Worm (Caenorhabditis elegans) whole organism, early embryonic: Measurements from ENCODE around the gene Y43F8B.13.

Experiments used
- B0310.2 ChIP-seq: sonication (generic microtip); optimal IDR thresholded peaks from 2 replicates; lab custom pipeline; 2016; ENCODE audit warnings: mild to moderate bottlenecking, missing genetic modification characterization, missing compliant biosample characterization
- F13C5.2 ChIP-seq: sonication (generic microtip); optimal IDR thresholded peaks from 2 replicates; lab custom pipeline; 2017; ENCODE audit warnings: mild to moderate bottlenecking, missing genetic modification characterization, inconsistent platforms, missing compliant biosample characterization
- aly-1 ChIP-seq: sonication (generic microtip); optimal IDR thresholded peaks from 2 replicates; lab custom pipeline; 2016; ENCODE audit warnings: missing genetic modification characterization, missing compliant biosample characterization
- ama-1 ChIP-seq: fragments of 150-350 bp; optimal IDR thresholded peaks from 2 replicates; lab custom pipeline; 2014
- ceh-13 ChIP-seq: fragments of 200-800 bp; sonication (Bioruptor generic); optimal IDR thresholded peaks from 2 replicates; lab custom pipeline; 2018; ENCODE audit warnings: mild to moderate bottlenecking, missing genetic modification characterization, missing compliant biosample characterization
- ceh-36 ChIP-seq: sonication (generic microtip); optimal IDR thresholded peaks from 2 replicates; lab custom pipeline; 2016; ENCODE audit warnings: missing genetic modification characterization, inconsistent platforms, missing compliant biosample characterization
- ets-7 ChIP-seq: sonication (generic microtip); optimal IDR thresholded peaks from 2 replicates; lab custom pipeline; 2016; ENCODE audit warnings: missing genotype, missing genetic modification characterization, missing compliant biosample characterization
- flt-1 ChIP-seq: fragments of 200-800 bp; sonication (Bioruptor generic); IDR thresholded peaks from 2 replicates; pipeline ENCODE4 v1.3.6; 2022; ENCODE audit warnings: missing genetic modification characterization, missing compliant biosample characterization
- hmbx-1 ChIP-seq: sonication (generic microtip); optimal IDR thresholded peaks from 2 replicates; lab custom pipeline; 2016; ENCODE audit warnings: mild to moderate bottlenecking, missing genetic modification characterization, missing compliant biosample characterization
- hmg-4 ChIP-seq: fragments of 200-800 bp; sonication (Bioruptor generic); optimal IDR thresholded peaks from 2 replicates; lab custom pipeline; 2018; ENCODE audit warnings: mild to moderate bottlenecking, missing genetic modification characterization, missing compliant biosample characterization
- hnd-1 ChIP-seq: sonication (generic microtip); optimal IDR thresholded peaks from 2 replicates; lab custom pipeline; 2016; ENCODE audit warnings: missing genetic modification characterization, missing compliant biosample characterization
- pes-1 ChIP-seq: fragments of 200-800 bp; sonication (Bioruptor generic); IDR thresholded peaks from 2 replicates; pipeline ENCODE4 v1.3.6; 2022; ENCODE audit warnings: missing genetic modification reagents, missing genetic modification characterization, missing compliant biosample characterization
- scrt-1 ChIP-seq: fragments of 200-800 bp; sonication (Bioruptor generic); IDR thresholded peaks from 2 replicates; pipeline ENCODE4 v1.3.6; 2022; ENCODE audit warnings: missing genetic modification characterization, missing compliant biosample characterization
- sea-1 ChIP-seq: fragments of 200-800 bp; sonication (Bioruptor generic); conservative IDR thresholded peaks from 2 replicates; pipeline ENCODE4 v1.3.6; 2022; ENCODE audit warnings: missing genetic modification characterization, missing compliant biosample characterization
- tbx-11 ChIP-seq: fragments of 200-800 bp; sonication (Bioruptor generic); IDR thresholded peaks from 2 replicates; pipeline ENCODE4 v1.3.6; 2022; ENCODE audit warnings: missing genetic modification characterization, missing compliant biosample characterization
- tbx-37 ChIP-seq: fragments of 200-800 bp; sonication (Bioruptor generic); conservative IDR thresholded peaks from 2 replicates; pipeline ENCODE4 v1.3.6; 2022; ENCODE audit warnings: missing genetic modification reagents, missing genetic modification characterization, missing compliant biosample characterization
- tra-4 ChIP-seq: sonication (generic microtip); optimal IDR thresholded peaks from 2 replicates; lab custom pipeline; 2017; ENCODE audit warnings: missing genetic modification characterization, missing compliant biosample characterization

The Y43F8B.13 gene

ce11 chrV:19455650-19456049 is at the start of gene Y43F8B.13, which contains the start of gene Y43F8B.14:
TSS of gene Y43F8B.13 (plus strand) at chrV:19455950.
TSS of gene Y43F8B.14 (minus strand) at chrV:19455971.
- TF ChIP-seq B0310.2 (tag; lab: Kevin White, UChicago) (no peak), hnd-1 (no peak), tra-4 (tag; lab: Kevin White, UChicago) (no peak), flt-1 (GFP tag; lab: Robert Waterston, UW) (no peak), F13C5.2 (no peak), hmg-4 (GFP tag; lab: Kevin White, UChicago) (no peak), tbx-11 (GFP tag; lab: Robert Waterston, UW) (no peak), ceh-36 (tag; lab: Kevin White, UChicago) (no peak), ama-1 (lab: Kevin White, UChicago) (no peak), aly-1 (tag; lab: Kevin White, UChicago) (no peak), hmbx-1 (tag; lab: Kevin White, UChicago) (no peak), tbx-37 (no peak)

- TF ChIP-seq B0310.2 (tag; lab: Kevin White, UChicago) (no peak), hmg-4 (GFP tag; lab: Kevin White, UChicago) (no peak), ceh-36 (tag; lab: Kevin White, UChicago) (no peak), tbx-11 (GFP tag; lab: Robert Waterston, UW) (no peak), hnd-1 (no peak), F13C5.2 (no peak), ceh-13 (GFP tag; lab: Kevin White, UChicago) (no peak)
Measured at ce11 chrV:19410663-19411062, 45.1 kb upstream of the Y43F8B.13 start, which contains the start of gene C25F9.5. TSS of gene C25F9.5 (minus strand) at chrV:19410857.

- TF ChIP-seq hmbx-1 (tag; lab: Kevin White, UChicago) (no peak), tbx-37 (no peak), flt-1 (GFP tag; lab: Robert Waterston, UW) (no peak), scrt-1 (no peak), pes-1 (GFP tag; lab: Robert Waterston, UW) (no peak), ceh-13 (GFP tag; lab: Kevin White, UChicago) (no peak), ets-7 (tag; lab: Kevin White, UChicago) (no peak), aly-1 (tag; lab: Kevin White, UChicago) (no peak), ama-1 (lab: Kevin White, UChicago) (no peak), tbx-11 (GFP tag; lab: Robert Waterston, UW) (no peak)
Measured at ce11 chrV:19416475-19416874, 39.3 kb upstream of the Y43F8B.13 start, which contains the start of the genes C25F9.4 and C25F9.9. TSS of gene C25F9.4 (minus strand) at chrV:19416575. TSS of gene C25F9.9 (plus strand) at chrV:19416611.

ce11 chrV:19417836-19418235 is 37.9 kb upstream of the Y43F8B.13 start, which contains the start of gene C25F9.15:
TSS of gene C25F9.15 (plus strand) at chrV:19418136.
- TF ChIP-seq tbx-37 (no peak), ceh-36 (tag; lab: Kevin White, UChicago) (no peak)

- TF ChIP-seq B0310.2 (tag; lab: Kevin White, UChicago): no peak
Measured at ce11 chrV:19421131-19421530, 34.6 kb upstream of the Y43F8B.13 start, which contains the start of gene C25F9.2. TSS of gene C25F9.2 (plus strand) at chrV:19421471.

ce11 chrV:19428097-19428496 is 27.7 kb upstream of the Y43F8B.13 start:
- TF ChIP-seq tbx-11 (GFP tag; lab: Robert Waterston, UW) (no peak), scrt-1 (no peak), hnd-1 (no peak), F13C5.2 (no peak), ets-7 (tag; lab: Kevin White, UChicago) (no peak), B0310.2 (tag; lab: Kevin White, UChicago) (no peak), aly-1 (tag; lab: Kevin White, UChicago) (no peak), ceh-36 (tag; lab: Kevin White, UChicago) (no peak), hmg-4 (GFP tag; lab: Kevin White, UChicago) (no peak), sea-1 (no peak), ceh-13 (GFP tag; lab: Kevin White, UChicago) (no peak), hmbx-1 (tag; lab: Kevin White, UChicago) (no peak), flt-1 (GFP tag; lab: Robert Waterston, UW) (no peak), ama-1 (lab: Kevin White, UChicago) (no peak), tbx-37 (no peak), tra-4 (tag; lab: Kevin White, UChicago) (no peak), pes-1 (GFP tag; lab: Robert Waterston, UW) (no peak)

ce11 chrV:19428936-19429335 is 26.8 kb upstream of the Y43F8B.13 start:
- TF ChIP-seq tbx-11 (GFP tag; lab: Robert Waterston, UW) (no peak), scrt-1 (no peak), ets-7 (tag; lab: Kevin White, UChicago) (no peak), pes-1 (GFP tag; lab: Robert Waterston, UW) (no peak), aly-1 (tag; lab: Kevin White, UChicago) (no peak), hmbx-1 (tag; lab: Kevin White, UChicago) (no peak), sea-1 (no peak), hnd-1 (no peak), B0310.2 (tag; lab: Kevin White, UChicago) (no peak)

ce11 chrV:19429605-19430004 is 26.1 kb upstream of the Y43F8B.13 start:
- TF ChIP-seq ceh-36 (tag; lab: Kevin White, UChicago) (no peak), ama-1 (lab: Kevin White, UChicago) (no peak), F13C5.2 (no peak), B0310.2 (tag; lab: Kevin White, UChicago) (no peak), hmg-4 (GFP tag; lab: Kevin White, UChicago) (no peak), sea-1 (no peak), hmbx-1 (tag; lab: Kevin White, UChicago) (no peak), flt-1 (GFP tag; lab: Robert Waterston, UW) (no peak), aly-1 (tag; lab: Kevin White, UChicago) (no peak)
